Fruit fly (Drosophila melanogaster): ENCODE measurements around the gene CG46270.

The CG46270 gene

dm6 chr3R:10400732-10401131, 27.5 kb downstream of the CG46270 start, which contains the start of gene mthl11:
Gene mthl11, plus strand, starts transcription at chr3R:10401032.
- TF ChIP-seq Crg-1 (GFP tag; optimal IDR thresholded peaks at IDR 0.05) (no peak), pad (GFP tag; optimal IDR thresholded peaks at IDR 0.05) (no peak), tj (GFP tag; optimal IDR thresholded peaks at IDR 0.05) (no peak), toe (GFP tag; optimal IDR thresholded peaks at IDR 0.05) (no peak), bab1 (GFP tag; optimal IDR thresholded peaks at IDR 0.05) (no peak), CG5204 (GFP tag; optimal IDR thresholded peaks at IDR 0.05) (no peak), cic (GFP tag; optimal IDR thresholded peaks at IDR 0.05) (no peak), CG1620 (GFP tag; optimal IDR thresholded peaks at IDR 0.05) (no peak), Mnt (GFP tag; optimal IDR thresholded peaks at IDR 0.05) (no peak), CG14711 (tag; optimal IDR thresholded peaks at IDR 0.05) (no peak), kay (GFP tag; ENCODE audit: borderline replicate concordance) (no peak), CG7045 (GFP tag; optimal IDR thresholded peaks at IDR 0.05) (no peak), CG7101 (tag; optimal IDR thresholded peaks at IDR 0.05) (no peak), cnc (optimal IDR thresholded peaks at IDR 0.05) (no peak), CG11617 (GFP tag; optimal IDR thresholded peaks at IDR 0.05) (no peak), Clk (GFP tag; optimal IDR thresholded peaks at IDR 0.05) (no peak), CG12768 (GFP tag; optimal IDR thresholded peaks at IDR 0.05) (no peak), ovo (GFP tag; optimal IDR thresholded peaks at IDR 0.05) (no peak), Hr96 (GFP tag; optimal IDR thresholded peaks at IDR 0.05) (no peak), CG33017 (tag; optimal IDR thresholded peaks at IDR 0.05) (no peak)

dm6 chr3R:10395233-10395815, 32.9 kb downstream of the CG46270 start:
- TF ChIP-seq cic (GFP tag; optimal IDR thresholded peaks at IDR 0.05) (peak; percentile 23), CG33017 (tag; optimal IDR thresholded peaks at IDR 0.05) (no peak), toe (GFP tag; optimal IDR thresholded peaks at IDR 0.05) (no peak), Crg-1 (GFP tag; optimal IDR thresholded peaks at IDR 0.05) (no peak)

dm6 chr3R:10394368-10394770, 33.9 kb downstream of the CG46270 start:
- TF ChIP-seq cic (GFP tag; optimal IDR thresholded peaks at IDR 0.05) (peak; percentile 90), CG1620 (GFP tag; optimal IDR thresholded peaks at IDR 0.05) (no peak), CG14711 (tag; optimal IDR thresholded peaks at IDR 0.05) (no peak), CG7101 (tag; optimal IDR thresholded peaks at IDR 0.05) (no peak), CG5204 (GFP tag; optimal IDR thresholded peaks at IDR 0.05) (no peak), Hr96 (GFP tag; optimal IDR thresholded peaks at IDR 0.05) (no peak), Crg-1 (GFP tag; optimal IDR thresholded peaks at IDR 0.05) (no peak), pad (GFP tag; optimal IDR thresholded peaks at IDR 0.05) (no peak), CG12768 (GFP tag; optimal IDR thresholded peaks at IDR 0.05) (no peak), toe (GFP tag; optimal IDR thresholded peaks at IDR 0.05) (no peak), kay (GFP tag; ENCODE audit: borderline replicate concordance) (peak; percentile 77), CG33017 (tag; optimal IDR thresholded peaks at IDR 0.05) (no peak), bab1 (GFP tag; optimal IDR thresholded peaks at IDR 0.05) (no peak), CG7045 (GFP tag; optimal IDR thresholded peaks at IDR 0.05) (no peak), Mnt (GFP tag; optimal IDR thresholded peaks at IDR 0.05) (peak; percentile 76)

dm6 chr3R:10393654-10394367, 34.4 kb downstream of the CG46270 start:
- no peak for TF ChIP-seq CG33017 (tag; optimal IDR thresholded peaks at IDR 0.05)
- TF ChIP-seq kay (GFP tag; ENCODE audit: borderline replicate concordance): no peak
- no peak for TF ChIP-seq toe (GFP tag; optimal IDR thresholded peaks at IDR 0.05)

dm6 chr3R:10393020-10393653, 35.1 kb downstream of the CG46270 start:
- TF ChIP-seq Clk (GFP tag; optimal IDR thresholded peaks at IDR 0.05) (no peak), Hr96 (GFP tag; optimal IDR thresholded peaks at IDR 0.05) (no peak), cnc (optimal IDR thresholded peaks at IDR 0.05) (peak in 1 of 2 experiments; percentile 17), CG12768 (GFP tag; optimal IDR thresholded peaks at IDR 0.05) (peak; percentile 67), CG1620 (GFP tag; optimal IDR thresholded peaks at IDR 0.05) (no peak), Crg-1 (GFP tag; optimal IDR thresholded peaks at IDR 0.05) (no peak), CG7101 (tag; optimal IDR thresholded peaks at IDR 0.05) (no peak), CG5204 (GFP tag; optimal IDR thresholded peaks at IDR 0.05) (no peak), kay (GFP tag; ENCODE audit: borderline replicate concordance) (peak; percentile 95), cic (GFP tag; optimal IDR thresholded peaks at IDR 0.05) (peak; percentile 87), CG14711 (tag; optimal IDR thresholded peaks at IDR 0.05) (no peak), Mnt (GFP tag; optimal IDR thresholded peaks at IDR 0.05) (peak; percentile 17), CG7045 (GFP tag; optimal IDR thresholded peaks at IDR 0.05) (no peak), pad (GFP tag; optimal IDR thresholded peaks at IDR 0.05) (no peak), ovo (GFP tag; optimal IDR thresholded peaks at IDR 0.05) (peak; percentile 4), tj (GFP tag; optimal IDR thresholded peaks at IDR 0.05) (peak; percentile 97), bab1 (GFP tag; optimal IDR thresholded peaks at IDR 0.05) (no peak), toe (GFP tag; optimal IDR thresholded peaks at IDR 0.05) (no peak), CG11617 (GFP tag; optimal IDR thresholded peaks at IDR 0.05) (no peak), CG33017 (tag; optimal IDR thresholded peaks at IDR 0.05) (no peak)

- no peak for TF ChIP-seq Mnt (GFP tag; optimal IDR thresholded peaks at IDR 0.05)
- no peak for TF ChIP-seq CG7101 (tag; optimal IDR thresholded peaks at IDR 0.05)
- no peak for TF ChIP-seq CG11617 (GFP tag; optimal IDR thresholded peaks at IDR 0.05)
- no peak for TF ChIP-seq bab1 (GFP tag; optimal IDR thresholded peaks at IDR 0.05)
- TF ChIP-seq kay (GFP tag; ENCODE audit: borderline replicate concordance): no peak
- no peak for TF ChIP-seq Clk (GFP tag; optimal IDR thresholded peaks at IDR 0.05)
- no peak for TF ChIP-seq CG12768 (GFP tag; optimal IDR thresholded peaks at IDR 0.05)
- no peak for TF ChIP-seq Crg-1 (GFP tag; optimal IDR thresholded peaks at IDR 0.05)
- no peak for TF ChIP-seq CG5204 (GFP tag; optimal IDR thresholded peaks at IDR 0.05)
Observed at dm6 chr3R:10392539-10392919, 35.7 kb downstream of the CG46270 start.

Measured in whole organism, adult.